Worm (Caenorhabditis elegans): ENCODE results near the gene F40F8.3.

ce11 chrII:11177376-11177775 lies 48.3 kb downstream of the F40F8.3 start, which contains the start of gene F37H8.6:
- no peak for TF ChIP-seq nhr-237 (tag; optimal IDR thresholded peaks at IDR 0.05)
- no peak for TF ChIP-seq nhr-76 (tag; optimal IDR thresholded peaks at IDR 0.05)
- TF ChIP-seq elt-3 (tag; optimal IDR thresholded peaks at IDR 0.05), result no peak
- no peak for TF ChIP-seq lin-13 (tag; optimal IDR thresholded peaks at IDR 0.05)
- TF ChIP-seq nhr-28 (tag; optimal IDR thresholded peaks at IDR 0.05), result no peak
- TF ChIP-seq lsy-2 (tag; optimal IDR thresholded peaks at IDR 0.05), result no peak
- no peak for TF ChIP-seq blmp-1 (tag; optimal IDR thresholded peaks at IDR 0.05)
- no peak for TF ChIP-seq snpc-4 (tag; optimal IDR thresholded peaks at IDR 0.05)
- no peak for TF ChIP-seq sem-2 (GFP tag; optimal IDR thresholded peaks at IDR 0.05)
- no peak for TF ChIP-seq flh-1 (GFP tag; optimal IDR thresholded peaks at IDR 0.05)
- no peak for TF ChIP-seq sptf-1 (tag; optimal IDR thresholded peaks at IDR 0.05)
- TF ChIP-seq elt-1 (tag; optimal IDR thresholded peaks at IDR 0.05; ENCODE audit: borderline replicate concordance, insufficient read depth), result no peak
- no peak for TF ChIP-seq mep-1 (tag; optimal IDR thresholded peaks at IDR 0.05)
- no peak for TF ChIP-seq nhr-2 (tag; optimal IDR thresholded peaks at IDR 0.05)

Measured in whole organism, mixed stage, embryonic.